Fruit fly (Drosophila melanogaster): ENCODE data around the gene CG8840.

CG8840 gene

DNA sequence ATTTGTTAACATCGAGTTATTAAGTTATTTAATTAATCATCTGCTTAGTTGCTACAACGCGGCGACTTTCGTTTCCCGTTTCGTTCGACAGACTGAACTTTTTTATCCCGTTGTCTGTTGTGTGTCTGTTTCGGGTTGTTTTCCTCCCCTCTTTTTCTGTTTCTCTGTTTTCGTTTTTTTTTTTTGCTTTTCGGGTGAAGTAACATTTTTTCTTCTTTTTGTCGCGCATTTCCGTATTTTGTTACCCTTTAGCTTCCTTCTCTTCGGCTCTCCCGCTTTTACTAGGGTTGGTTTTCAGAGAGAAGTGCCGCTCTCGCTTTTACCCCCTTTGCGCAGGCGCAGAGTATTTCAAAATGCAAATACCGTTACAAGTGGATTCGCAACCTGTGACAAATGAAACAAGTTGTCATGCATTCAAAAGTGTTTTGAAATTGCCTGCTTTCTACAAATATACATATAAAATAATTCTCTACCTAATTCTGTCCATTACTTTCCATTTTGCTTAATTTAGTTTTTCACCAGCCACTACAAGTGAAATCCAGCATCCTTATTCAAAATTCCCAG lies 16.4 kb downstream of the CG8840 start, which contains the start of gene Pgant2:
Gene Pgant2 (minus strand): TSS at position 51 of the 564 bp plus-strand sequence.
- TF ChIP-seq fd96Ca (GFP tag; IDR thresholded peaks at IDR 0.05) = 0 out of 3 replicates have a peak, but pooled peaks have one; percentile 21
- TF ChIP-seq CG4496 (GFP tag; IDR thresholded peaks at IDR 0.05) = 0 out of 3 replicates have a peak, but pooled peaks have one; percentile 18
- no peak for TF ChIP-seq CG15710 (tag; optimal IDR thresholded peaks at IDR 0.05)
- no peak for TF ChIP-seq EcR (GFP tag; optimal IDR thresholded peaks at IDR 0.05)
- TF ChIP-seq CG12605 (GFP tag; IDR thresholded peaks at IDR 0.05) = 0 out of 2 replicates have a peak, but pooled peaks have one; percentile 13

DNA sequence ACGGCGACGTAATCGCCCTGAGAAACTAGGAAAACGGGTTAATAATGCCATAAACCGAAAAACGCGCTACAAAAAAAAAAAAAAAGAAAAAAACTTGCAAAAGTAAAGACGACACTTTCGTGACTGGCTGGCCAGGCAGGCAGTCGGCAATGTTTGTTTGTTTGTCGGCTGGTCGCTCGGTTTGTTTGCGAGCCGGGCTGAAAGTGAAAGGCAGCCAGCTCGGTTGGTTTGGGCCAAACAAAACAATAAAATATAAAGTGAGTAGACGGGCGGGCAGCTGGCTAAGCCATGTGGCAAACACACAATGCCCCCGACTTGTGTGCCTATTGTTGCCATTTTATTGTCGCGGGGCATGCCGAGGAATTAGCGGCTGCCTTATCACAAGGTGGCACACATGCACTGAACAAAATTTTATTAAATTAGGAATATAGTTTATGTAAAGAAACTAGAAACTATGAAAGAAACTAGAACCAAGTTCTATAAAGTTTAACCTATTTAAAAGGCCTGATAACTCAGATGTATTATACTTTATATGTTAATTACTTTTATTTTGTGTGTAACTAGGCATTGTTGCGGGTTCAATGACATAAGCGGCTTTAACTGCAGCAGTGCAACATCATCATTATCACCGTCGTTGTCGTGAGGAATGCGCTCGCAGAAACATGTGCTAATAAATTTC lies 18.2 kb downstream of the CG8840 start:
- TF ChIP-seq CG9948 (tag; optimal IDR thresholded peaks at IDR 0.05) (peak; percentile 15), CG8159 (tag; optimal IDR thresholded peaks at IDR 0.05) (peak; percentile 4), CG17806 (tag; optimal IDR thresholded peaks at IDR 0.05) (no peak), Ets98B (GFP tag; IDR thresholded peaks at IDR 0.05) (peak; percentile 9; the same call in 1 of the 2 replicates), EcR (GFP tag; optimal IDR thresholded peaks at IDR 0.05) (no peak), CG32121 (GFP tag; IDR thresholded peaks at IDR 0.05) (peak; percentile 59; the same call in 1 of the 2 replicates), D1 (tag; optimal IDR thresholded peaks at IDR 0.05) (no peak), CG10348 (GFP tag; IDR thresholded peaks at IDR 0.05) (no peak), CG13204 (GFP tag; optimal IDR thresholded peaks at IDR 0.05) (no peak), CG14655 (GFP tag; optimal IDR thresholded peaks at IDR 0.05) (peak; percentile 2)

DNA sequence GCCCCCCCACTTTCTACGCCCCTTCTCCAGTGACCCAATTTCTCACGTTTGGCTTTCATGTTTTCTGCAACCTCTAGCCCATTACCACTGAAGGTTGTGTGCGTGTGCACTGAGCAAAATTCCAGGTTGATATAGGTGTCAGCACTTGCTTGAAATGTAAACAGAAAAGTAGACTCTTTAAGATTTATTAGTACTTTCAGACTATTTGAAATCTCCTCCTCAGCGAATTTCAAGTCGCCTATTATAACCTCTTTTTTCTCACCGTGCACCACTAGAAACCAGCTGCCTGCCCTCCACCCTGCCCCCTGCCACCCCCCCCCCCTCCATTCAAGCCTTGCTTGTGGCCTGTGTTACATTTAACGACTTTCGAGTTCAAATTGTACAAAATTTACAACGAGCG lies 24.7 kb downstream of the CG8840 start:
- TF ChIP-seq CG14655 (GFP tag; optimal IDR thresholded peaks at IDR 0.05) = peak; percentile 17
- TF ChIP-seq CG17806 (tag; optimal IDR thresholded peaks at IDR 0.05) = no peak
- TF ChIP-seq Snoo (tag; optimal IDR thresholded peaks at IDR 0.05) = no peak
- TF ChIP-seq fd96Ca (GFP tag; IDR thresholded peaks at IDR 0.05) = peak; percentile 65; the same call in 2 of the 3 replicates
- peak; percentile 56 for TF ChIP-seq Ets98B (GFP tag; IDR thresholded peaks at IDR 0.05)
- TF ChIP-seq CG34367 (tag; optimal IDR thresholded peaks at IDR 0.05) = no peak
- TF ChIP-seq Pif1A (GFP tag; optimal IDR thresholded peaks at IDR 0.05) = no peak
- TF ChIP-seq gl (tag; optimal IDR thresholded peaks at IDR 0.05) = no peak
- peak; percentile 72; the same call in 2 of the 3 replicates for TF ChIP-seq CG4496 (GFP tag; IDR thresholded peaks at IDR 0.05)
- TF ChIP-seq Pif1B (GFP tag; optimal IDR thresholded peaks at IDR 0.05) = no peak
- TF ChIP-seq CG32121 (GFP tag; IDR thresholded peaks at IDR 0.05) = peak; percentile 64; the same call in 1 of the 2 replicates
- TF ChIP-seq rn (GFP tag; IDR thresholded peaks at IDR 0.05) = no peak
- TF ChIP-seq CG15710 (tag; optimal IDR thresholded peaks at IDR 0.05) = no peak
- peak; percentile 3 for TF ChIP-seq CG8301 (tag; optimal IDR thresholded peaks at IDR 0.05)
- no peak for TF ChIP-seq CG12605 (GFP tag; IDR thresholded peaks at IDR 0.05)
- no peak for TF ChIP-seq CG8159 (tag; optimal IDR thresholded peaks at IDR 0.05)
- TF ChIP-seq CG9948 (tag; optimal IDR thresholded peaks at IDR 0.05) = peak; percentile 7

DNA sequence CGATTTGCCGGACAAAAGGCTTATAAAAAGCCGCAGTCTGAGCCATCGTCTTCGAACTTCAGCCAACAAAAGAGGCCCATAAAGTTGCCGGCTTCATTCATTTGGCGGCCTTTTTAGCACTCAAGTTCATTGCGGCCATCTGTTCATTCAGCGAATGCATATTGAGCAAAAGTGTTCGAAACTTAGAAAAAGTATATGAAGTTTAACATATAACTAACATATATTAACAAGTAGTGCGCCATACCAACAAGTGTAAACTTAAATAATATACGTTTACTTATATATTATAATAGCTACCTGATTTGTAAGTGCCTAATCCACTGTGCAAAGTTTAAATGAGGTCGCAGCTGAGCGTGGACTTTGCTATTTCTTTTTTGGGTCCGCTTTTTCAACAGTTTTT lies 26.0 kb downstream of the CG8840 start:
- TF ChIP-seq EcR (GFP tag; optimal IDR thresholded peaks at IDR 0.05) (no peak), CG4496 (GFP tag; IDR thresholded peaks at IDR 0.05) (peak; percentile 39; the same call in 2 of the 3 replicates), rn (GFP tag; IDR thresholded peaks at IDR 0.05) (0 out of 2 replicates have a peak, but pooled peaks have one; percentile 20), CG32121 (GFP tag; IDR thresholded peaks at IDR 0.05) (peak; percentile 13; the same call in 1 of the 2 replicates), Pif1A (GFP tag; optimal IDR thresholded peaks at IDR 0.05) (peak; percentile 30), CG9948 (tag; optimal IDR thresholded peaks at IDR 0.05) (peak; percentile 25), CG17806 (tag; optimal IDR thresholded peaks at IDR 0.05) (no peak), CG12605 (GFP tag; IDR thresholded peaks at IDR 0.05) (peak; percentile 47), CG14655 (GFP tag; optimal IDR thresholded peaks at IDR 0.05) (peak; percentile 24), CG15710 (tag; optimal IDR thresholded peaks at IDR 0.05) (no peak), CG8301 (tag; optimal IDR thresholded peaks at IDR 0.05) (peak; percentile 22)

DNA sequence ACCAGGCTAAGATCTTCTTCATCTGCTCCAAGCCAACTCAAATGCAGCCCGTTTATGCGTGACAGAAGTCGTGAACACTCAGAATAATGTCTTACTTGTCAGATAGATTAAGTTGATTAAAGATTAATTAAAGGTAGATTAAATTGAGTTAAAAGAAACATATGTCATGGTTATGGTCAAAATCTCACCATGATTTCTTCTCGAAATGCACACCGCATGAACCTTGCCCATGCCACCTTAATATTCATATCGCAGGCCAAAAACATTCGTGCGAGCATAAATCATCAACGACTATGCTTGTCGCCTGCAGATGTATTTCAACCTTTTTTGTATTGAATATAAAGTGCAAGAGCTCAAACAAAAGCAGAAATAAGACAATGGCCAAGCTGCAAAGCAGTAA lies 26.7 kb downstream of the CG8840 start:
- TF ChIP-seq fd96Ca (GFP tag; IDR thresholded peaks at IDR 0.05) (peak; percentile 90), CG14655 (GFP tag; optimal IDR thresholded peaks at IDR 0.05) (peak; percentile 88), CG10348 (GFP tag; IDR thresholded peaks at IDR 0.05) (no peak), Snoo (tag; optimal IDR thresholded peaks at IDR 0.05) (peak; percentile 74), CG4496 (GFP tag; IDR thresholded peaks at IDR 0.05) (peak; percentile 91), CG13204 (GFP tag; optimal IDR thresholded peaks at IDR 0.05) (peak; percentile 73), gl (tag; optimal IDR thresholded peaks at IDR 0.05) (peak; percentile 46), CG12605 (GFP tag; IDR thresholded peaks at IDR 0.05) (peak; percentile 94), CG34367 (tag; optimal IDR thresholded peaks at IDR 0.05) (peak; percentile 61), D1 (tag; optimal IDR thresholded peaks at IDR 0.05) (no peak), CG32121 (GFP tag; IDR thresholded peaks at IDR 0.05) (peak; percentile 87), rn (GFP tag; IDR thresholded peaks at IDR 0.05) (peak; percentile 37; the same call in 1 of the 2 replicates), CG8159 (tag; optimal IDR thresholded peaks at IDR 0.05) (peak; percentile 64), CG15710 (tag; optimal IDR thresholded peaks at IDR 0.05) (peak; percentile 88), Pif1B (GFP tag; optimal IDR thresholded peaks at IDR 0.05) (peak; percentile 78), Ets98B (GFP tag; IDR thresholded peaks at IDR 0.05) (peak; percentile 88), CG8301 (tag; optimal IDR thresholded peaks at IDR 0.05) (peak; percentile 89), EcR (GFP tag; optimal IDR thresholded peaks at IDR 0.05) (no peak), CG17806 (tag; optimal IDR thresholded peaks at IDR 0.05) (peak; percentile 66), Pif1A (GFP tag; optimal IDR thresholded peaks at IDR 0.05) (peak; percentile 76), CG9948 (tag; optimal IDR thresholded peaks at IDR 0.05) (peak; percentile 80)

Data from whole organism, pupa.